Worm (Caenorhabditis elegans): ENCODE measurements around the gene dyf-4.
A peak's percentile ranks its signal among the peaks of the same experiment; 100 is the strongest.

dyf-4 gene

DNA sequence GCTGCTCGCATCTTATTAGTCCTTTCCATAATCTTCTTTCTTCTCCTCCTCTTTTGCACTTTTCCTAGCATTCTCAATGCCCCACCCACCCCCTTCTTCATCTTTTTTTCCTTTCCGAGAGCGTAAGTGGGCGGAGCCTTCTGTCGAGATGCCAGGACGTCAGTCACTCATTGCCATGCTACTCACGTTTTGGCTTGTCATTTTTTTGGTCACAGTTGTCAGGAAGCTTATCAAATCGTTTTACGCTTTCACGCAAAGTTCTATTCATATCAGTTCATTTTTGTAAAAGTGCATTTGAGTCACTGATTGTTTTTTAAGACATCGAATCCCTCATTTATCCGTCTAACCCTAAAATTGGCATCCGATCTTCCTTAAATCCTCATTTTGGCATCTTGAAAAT lies 14.5 kb upstream of the dyf-4 start:
- TF ChIP-seq ztf-11 (tag; optimal IDR thresholded peaks at IDR 0.05) = no peak
- no peak for TF ChIP-seq drap-1 (GFP tag; optimal IDR thresholded peaks at IDR 0.05)

DNA sequence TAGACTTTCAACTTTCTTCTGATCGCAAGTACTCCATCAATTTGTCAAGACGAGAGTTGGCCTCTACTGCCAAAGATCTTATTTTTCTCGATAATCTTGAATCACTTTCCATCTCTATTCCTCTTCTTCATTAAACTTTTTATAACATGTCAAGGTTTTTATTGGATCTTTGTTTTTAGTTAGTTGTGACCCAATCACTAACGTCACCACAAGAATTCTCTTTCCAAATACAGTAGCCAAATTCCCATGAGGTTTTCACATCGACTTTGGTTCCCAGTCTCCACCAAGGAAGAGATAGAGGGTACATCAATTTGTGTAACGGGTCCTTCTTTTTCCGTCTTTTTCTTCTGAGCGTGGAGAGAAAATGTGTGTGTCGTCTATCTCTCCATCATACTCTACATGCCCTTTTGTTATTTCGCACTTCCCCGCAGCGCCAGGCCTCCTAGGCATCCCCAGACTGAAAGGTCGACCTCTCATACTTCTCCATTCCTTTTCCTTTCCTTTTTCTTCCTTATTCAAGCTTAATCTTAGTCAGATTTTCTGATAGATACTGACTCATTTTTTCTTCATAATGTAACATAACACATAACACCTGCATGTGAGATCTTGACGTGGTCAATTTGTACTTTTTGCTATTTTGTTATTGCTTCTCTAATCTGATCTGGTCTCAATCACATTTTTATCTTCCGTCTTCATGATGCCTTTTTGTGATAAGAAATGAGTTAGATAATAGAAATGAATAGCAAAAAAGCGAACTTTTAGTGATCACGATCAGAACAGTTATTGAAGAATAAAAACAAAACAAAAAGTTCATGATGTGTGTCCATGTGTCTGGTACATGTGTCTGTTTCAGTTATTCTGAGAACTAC lies 13.7 kb upstream of the dyf-4 start:
- TF ChIP-seq pha-4 (tag; optimal IDR thresholded peaks at IDR 0.05) (no peak), ces-1 (GFP tag; optimal IDR thresholded peaks at IDR 0.05) (peak; percentile 3)

DNA sequence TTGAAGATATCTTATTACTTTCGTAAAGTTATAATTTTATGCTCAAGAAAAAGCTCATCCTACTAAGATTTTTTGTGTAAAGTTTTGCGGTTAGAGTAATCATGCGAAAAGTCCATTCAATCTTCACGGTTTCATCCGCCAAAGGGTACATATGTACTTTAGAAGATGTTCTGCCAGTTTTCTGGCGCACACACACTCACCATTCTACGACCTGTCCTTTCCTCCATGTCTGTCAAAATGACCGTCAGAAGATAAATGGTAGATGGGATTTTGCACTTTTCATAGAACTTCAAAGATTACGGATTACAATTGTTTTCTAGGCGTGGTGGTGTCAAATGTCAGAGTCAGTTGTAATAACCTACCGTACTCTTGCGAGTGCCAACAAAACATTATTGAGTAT lies 12.0 kb upstream of the dyf-4 start:
- TF ChIP-seq cnd-1 (tag; optimal IDR thresholded peaks at IDR 0.05) = no peak
- TF ChIP-seq ham-2 (GFP tag; optimal IDR thresholded peaks at IDR 0.05) = no peak
- TF ChIP-seq bed-3 (GFP tag; optimal IDR thresholded peaks at IDR 0.05) = no peak
- no peak for TF ChIP-seq zip-8 (tag; optimal IDR thresholded peaks at IDR 0.05)

DNA sequence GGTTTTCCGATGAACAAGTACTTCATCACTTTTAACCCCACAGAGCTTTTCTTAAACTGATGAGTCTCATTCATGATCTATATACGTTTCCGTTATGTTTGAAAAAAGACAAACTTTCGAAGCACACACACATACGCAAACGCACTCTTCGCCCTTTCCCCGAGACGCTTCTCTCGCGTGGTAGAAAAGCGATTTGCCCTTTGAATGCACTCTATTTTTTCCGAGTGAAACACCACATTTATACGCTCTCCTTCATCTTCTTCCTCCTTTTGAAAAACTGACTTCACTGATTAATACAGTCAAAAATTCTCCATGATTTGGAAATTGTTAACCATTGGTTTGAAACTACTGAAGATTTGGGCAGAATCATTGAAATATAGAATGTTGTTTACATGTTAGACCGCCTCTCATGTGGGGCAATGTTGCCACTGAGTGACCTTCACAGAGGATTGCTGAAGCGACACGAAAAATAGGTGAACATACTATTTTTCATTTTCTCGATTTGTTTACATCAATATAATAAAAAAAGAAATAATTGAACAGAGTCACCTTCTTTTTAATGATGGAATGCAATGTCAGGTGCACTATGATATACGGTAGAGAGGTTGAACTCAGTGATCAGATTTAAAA lies 11.0 kb upstream of the dyf-4 start:
- no peak for TF ChIP-seq ceh-83 (GFP tag; optimal IDR thresholded peaks at IDR 0.05)
- TF ChIP-seq bed-3 (GFP tag; optimal IDR thresholded peaks at IDR 0.05) = no peak
- no peak for TF ChIP-seq unc-62 (GFP tag; optimal IDR thresholded peaks at IDR 0.05)
- TF ChIP-seq ceh-39 (tag; optimal IDR thresholded peaks at IDR 0.05) = no peak
- TF ChIP-seq unc-120 (tag; optimal IDR thresholded peaks at IDR 0.05; ENCODE audit: poor library complexity, severe bottlenecking) = no peak
- TF ChIP-seq drap-1 (GFP tag; optimal IDR thresholded peaks at IDR 0.05) = no peak
- TF ChIP-seq mls-2 (tag; optimal IDR thresholded peaks at IDR 0.05) = no peak
- TF ChIP-seq sem-2 (GFP tag; optimal IDR thresholded peaks at IDR 0.05) = no peak
- no peak for TF ChIP-seq zip-8 (tag; optimal IDR thresholded peaks at IDR 0.05)
- TF ChIP-seq cnd-1 (tag; optimal IDR thresholded peaks at IDR 0.05) = no peak
- TF ChIP-seq nhr-237 (tag; optimal IDR thresholded peaks at IDR 0.05) = no peak

DNA sequence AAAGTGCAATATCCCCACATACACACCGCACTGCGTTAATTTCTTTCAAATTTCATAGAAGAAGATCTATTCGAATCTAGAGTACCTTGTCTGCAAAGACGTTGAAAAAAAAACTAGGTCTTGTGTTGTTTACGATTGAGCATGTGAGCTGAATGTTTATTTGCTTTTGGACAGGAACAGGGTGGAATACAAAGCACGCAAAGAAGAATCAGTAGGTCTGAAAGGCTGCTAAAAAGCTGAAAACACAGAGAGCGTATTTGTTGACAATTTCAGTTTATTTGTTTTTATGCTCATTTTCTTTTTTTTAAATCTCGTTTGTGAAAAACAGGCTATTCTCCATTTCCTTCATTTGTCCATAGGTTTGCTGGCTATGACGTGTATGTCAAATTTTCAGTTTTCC lies 9.4 kb upstream of the dyf-4 start:
- TF ChIP-seq elt-3 (tag; optimal IDR thresholded peaks at IDR 0.05) (no peak), drap-1 (GFP tag; optimal IDR thresholded peaks at IDR 0.05) (no peak), bed-3 (GFP tag; optimal IDR thresholded peaks at IDR 0.05) (no peak), elt-1 (tag; optimal IDR thresholded peaks at IDR 0.05; ENCODE audit: borderline replicate concordance, insufficient read depth) (no peak), tbx-8 (GFP tag; optimal IDR thresholded peaks at IDR 0.05) (no peak), ceh-43 (GFP tag; optimal IDR thresholded peaks at IDR 0.05) (no peak), sptf-1 (tag; optimal IDR thresholded peaks at IDR 0.05) (no peak), mls-2 (tag; optimal IDR thresholded peaks at IDR 0.05) (no peak), unc-62 (GFP tag; optimal IDR thresholded peaks at IDR 0.05) (no peak), lin-32 (GFP tag; optimal IDR thresholded peaks at IDR 0.05) (no peak), snpc-4 (tag; optimal IDR thresholded peaks at IDR 0.05) (no peak), nhr-28 (tag; optimal IDR thresholded peaks at IDR 0.05) (no peak), nhr-76 (tag; optimal IDR thresholded peaks at IDR 0.05) (no peak)

DNA sequence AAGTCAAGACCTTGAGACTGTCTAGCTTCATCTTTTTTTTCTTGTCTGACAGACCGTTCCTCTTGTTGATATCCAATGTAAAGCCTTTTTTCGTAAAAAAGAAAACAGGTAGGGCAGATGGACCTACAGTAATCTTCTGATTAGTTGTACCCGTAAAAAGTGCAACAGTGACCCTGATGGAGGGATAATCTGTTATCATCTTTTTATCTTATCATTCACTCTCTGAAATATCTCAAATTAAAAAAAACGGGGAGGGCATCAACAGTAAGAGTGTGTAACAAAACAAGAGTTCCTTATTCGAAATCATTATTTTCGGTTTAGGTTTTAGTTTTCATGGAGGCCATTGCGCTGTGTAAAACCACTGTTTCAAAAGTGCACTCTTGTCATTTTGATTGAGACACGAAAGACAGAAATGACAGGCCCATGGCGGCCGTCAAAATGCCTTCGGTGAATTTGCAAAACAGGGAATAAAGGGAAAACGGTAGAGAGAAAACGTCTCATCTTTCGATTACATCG lies 8.2 kb upstream of the dyf-4 start:
- TF ChIP-seq lin-13 (tag; optimal IDR thresholded peaks at IDR 0.05) = no peak
- no peak for TF ChIP-seq ham-2 (GFP tag; optimal IDR thresholded peaks at IDR 0.05)
- TF ChIP-seq hlh-1 (tag; optimal IDR thresholded peaks at IDR 0.05) = no peak
- TF ChIP-seq nhr-2 (tag; optimal IDR thresholded peaks at IDR 0.05) = no peak
- TF ChIP-seq snpc-4 (tag; optimal IDR thresholded peaks at IDR 0.05) = no peak
- no peak for TF ChIP-seq lin-32 (GFP tag; optimal IDR thresholded peaks at IDR 0.05)
- TF ChIP-seq unc-120 (tag; optimal IDR thresholded peaks at IDR 0.05; ENCODE audit: poor library complexity, severe bottlenecking) = no peak
- no peak for TF ChIP-seq ces-1 (GFP tag; optimal IDR thresholded peaks at IDR 0.05)
- TF ChIP-seq nhr-28 (tag; optimal IDR thresholded peaks at IDR 0.05) = no peak
- TF ChIP-seq bed-3 (GFP tag; optimal IDR thresholded peaks at IDR 0.05) = no peak
- TF ChIP-seq nhr-12 (tag; optimal IDR thresholded peaks at IDR 0.05) = no peak
